Worm (Caenorhabditis elegans) whole organism, mixed stage, embryonic: ENCODE results near the gene pqn-84.

Source experiments
- M03D4.4 ChIP-seq: sonication (generic microtip); optimal IDR thresholded peaks from 2 replicates; lab custom pipeline; 2017; ENCODE audit warnings: mild to moderate bottlenecking, missing genetic modification characterization, missing compliant biosample characterization
- blmp-1 ChIP-seq: fragments of 150-350 bp; optimal IDR thresholded peaks from 2 replicates; lab custom pipeline; 2014; ENCODE audit warnings: missing biosample characterization, missing genetic modification characterization
- ceh-39 ChIP-seq: fragments of 150-350 bp; optimal IDR thresholded peaks from 2 replicates; lab custom pipeline; 2014; ENCODE audit warnings: missing biosample characterization, missing genetic modification characterization
- ceh-83 ChIP-seq: fragments of 200-800 bp; sonication (Bioruptor generic); optimal IDR thresholded peaks from 2 replicates; lab custom pipeline; 2018; ENCODE audit warnings: mild to moderate bottlenecking, missing genetic modification characterization, missing compliant biosample characterization
- ces-1 ChIP-seq: fragments of 150-350 bp; optimal IDR thresholded peaks from 2 replicates; lab custom pipeline; 2014; ENCODE audit warnings: missing biosample characterization, missing genetic modification reagents, missing genetic modification characterization
- cnd-1 ChIP-seq: fragments of 200-800 bp; sonication (Bioruptor generic); optimal IDR thresholded peaks from 2 replicates; lab custom pipeline; 2018; ENCODE audit warnings: mild to moderate bottlenecking, missing genetic modification characterization, missing compliant biosample characterization
- elt-1 ChIP-seq: sonication (generic microtip); optimal IDR thresholded peaks from 2 replicates; lab custom pipeline; 2017; ENCODE audit warnings: missing genetic modification characterization, mild to moderate bottlenecking, missing compliant biosample characterization, antibody characterized with exemption, moderate library complexity, borderline replicate concordance; ENCODE audit not compliant: insufficient read depth
- elt-3 ChIP-seq: fragments of 150-350 bp; optimal IDR thresholded peaks from 2 replicates; lab custom pipeline; 2014; ENCODE audit warnings: missing biosample characterization, missing genetic modification characterization
- flh-1 ChIP-seq: fragments of 200-800 bp; sonication (Bioruptor generic); optimal IDR thresholded peaks from 2 replicates; lab custom pipeline; 2018; ENCODE audit warnings: mild to moderate bottlenecking, missing genetic modification characterization, moderate library complexity, missing compliant biosample characterization
- ham-2 ChIP-seq: fragments of 200-800 bp; sonication (Bioruptor generic); optimal IDR thresholded peaks from 2 replicates; lab custom pipeline; 2018; ENCODE audit warnings: mild to moderate bottlenecking, missing genetic modification characterization, missing compliant biosample characterization
- hlh-1 ChIP-seq: fragments of 150-350 bp; optimal IDR thresholded peaks from 2 replicates; lab custom pipeline; 2014; ENCODE audit warnings: missing biosample characterization, missing genetic modification reagents, missing genetic modification characterization
- lsy-2 ChIP-seq: fragments of 150-350 bp; optimal IDR thresholded peaks from 2 replicates; lab custom pipeline; 2014; ENCODE audit warnings: missing biosample characterization, missing genetic modification characterization
- mab-5 ChIP-seq: fragments of 150-350 bp; optimal IDR thresholded peaks from 2 replicates; lab custom pipeline; 2014; ENCODE audit warnings: missing biosample characterization, missing genetic modification characterization
- mep-1 ChIP-seq: fragments of 150-350 bp; optimal IDR thresholded peaks from 2 replicates; lab custom pipeline; 2017; ENCODE audit warnings: missing biosample characterization, missing genetic modification reagents, missing genetic modification characterization, inconsistent platforms
- mls-2 ChIP-seq: sonication (generic microtip); optimal IDR thresholded peaks from 2 replicates; lab custom pipeline; 2016; ENCODE audit warnings: mild to moderate bottlenecking, missing genetic modification characterization, moderate library complexity, missing compliant biosample characterization
- nhr-12 ChIP-seq: fragments of 150-350 bp; optimal IDR thresholded peaks from 2 replicates; lab custom pipeline; 2014; ENCODE audit warnings: missing biosample characterization, missing genetic modification characterization
- nhr-2 ChIP-seq: fragments of 150-350 bp; optimal IDR thresholded peaks from 2 replicates; lab custom pipeline; 2014; ENCODE audit warnings: missing biosample characterization, missing genetic modification characterization
- nhr-28 ChIP-seq: fragments of 150-350 bp; optimal IDR thresholded peaks from 2 replicates; lab custom pipeline; 2014; ENCODE audit warnings: missing biosample characterization, missing genetic modification characterization
- nhr-76 ChIP-seq: sonication (generic microtip); optimal IDR thresholded peaks from 2 replicates; lab custom pipeline; 2017; ENCODE audit warnings: missing biosample characterization, missing genetic modification characterization
- sem-2 ChIP-seq: fragments of 200-800 bp; sonication (Bioruptor generic); optimal IDR thresholded peaks from 2 replicates; lab custom pipeline; 2018; ENCODE audit warnings: mild to moderate bottlenecking, missing genetic modification characterization, missing compliant biosample characterization
- snpc-4 ChIP-seq: fragments of 150-350 bp; optimal IDR thresholded peaks from 2 replicates; lab custom pipeline; 2014; ENCODE audit warnings: missing biosample characterization, missing genetic modification characterization
- sptf-1 ChIP-seq: sonication (generic microtip); optimal IDR thresholded peaks from 2 replicates; lab custom pipeline; 2017; ENCODE audit warnings: mild to moderate bottlenecking, missing genetic modification characterization, moderate library complexity, missing compliant biosample characterization
- tbx-8 ChIP-seq: fragments of 200-800 bp; sonication (Bioruptor generic); optimal IDR thresholded peaks from 2 replicates; lab custom pipeline; 2018; ENCODE audit warnings: mild to moderate bottlenecking, missing genetic modification characterization, moderate library complexity, missing compliant biosample characterization
- unc-120 ChIP-seq: sonication (generic microtip); optimal IDR thresholded peaks from 2 replicates; lab custom pipeline; 2017; ENCODE audit warnings: missing genetic modification characterization, missing compliant biosample characterization; ENCODE audit not compliant: poor library complexity, severe bottlenecking
- unc-62 ChIP-seq: fragments of 150-350 bp; optimal IDR thresholded peaks from 2 replicates; lab custom pipeline; 2014; ENCODE audit warnings: missing biosample characterization, missing genetic modification reagents, missing genetic modification characterization
- ztf-11 ChIP-seq: fragments of 150-350 bp; optimal IDR thresholded peaks from 2 replicates; lab custom pipeline; 2014; ENCODE audit warnings: missing biosample characterization, missing genetic modification characterization

The pqn-84 gene

ce11 chrIII:11659804-11660203 lies 40.3 kb upstream of the pqn-84 start:
- TF ChIP-seq sem-2 (GFP tag; lab: Kevin White, UChicago) = no peak
- no peak for TF ChIP-seq M03D4.4 (tag; lab: Kevin White, UChicago)
- no peak for TF ChIP-seq tbx-8 (GFP tag; lab: Kevin White, UChicago)
- TF ChIP-seq cnd-1 (tag; lab: Kevin White, UChicago) = no peak
- TF ChIP-seq ceh-83 (GFP tag; lab: Kevin White, UChicago) = no peak
- TF ChIP-seq elt-3 (tag; lab: Kevin White, UChicago) = no peak
- no peak for TF ChIP-seq lsy-2 (tag; lab: Kevin White, UChicago)
- TF ChIP-seq nhr-12 (tag; lab: Kevin White, UChicago) = no peak

- TF ChIP-seq mls-2 (tag; lab: Kevin White, UChicago) = no peak
- no peak for TF ChIP-seq flh-1
- TF ChIP-seq hlh-1 (tag; lab: Kevin White, UChicago) = no peak
- no peak for TF ChIP-seq nhr-28
- TF ChIP-seq unc-120 (tag; lab: Kevin White, UChicago) = no peak
- TF ChIP-seq, all 35 proteins: peak for 0
Measured at ce11 chrIII:11660736-11661135, 39.3 kb upstream of the pqn-84 start.

- TF ChIP-seq elt-1 (no peak), ces-1 (GFP tag; lab: Kevin White, UChicago) (peak; percentile 67)
- TF ChIP-seq, all 35 proteins: peak for 1
Measured at ce11 chrIII:11663400-11663799, 36.7 kb upstream of the pqn-84 start.

ce11 chrIII:11666819-11667218 lies 33.2 kb upstream of the pqn-84 start:
- TF ChIP-seq elt-3 (tag; lab: Kevin White, UChicago) = no peak
- TF ChIP-seq mab-5 (tag; lab: Kevin White, UChicago) = no peak
- no peak for TF ChIP-seq snpc-4 (tag; lab: Kevin White, UChicago)
- no peak for TF ChIP-seq sptf-1 (tag; lab: Kevin White, UChicago)
- TF ChIP-seq blmp-1 (tag; lab: Kevin White, UChicago) = peak; percentile 27

- TF ChIP-seq sem-2 (GFP tag; lab: Kevin White, UChicago) = no peak
- TF ChIP-seq ham-2 (GFP tag; lab: Kevin White, UChicago) = no peak
- no peak for TF ChIP-seq blmp-1 (tag; lab: Kevin White, UChicago)
- TF ChIP-seq unc-120 (tag; lab: Kevin White, UChicago) = no peak
- no peak for TF ChIP-seq unc-62
- no peak for TF ChIP-seq sptf-1 (tag; lab: Kevin White, UChicago)
- no peak for TF ChIP-seq nhr-76 (tag; lab: Kevin White, UChicago)
- no peak for TF ChIP-seq mep-1 (tag; lab: Kevin White, UChicago)
- no peak for TF ChIP-seq lsy-2 (tag; lab: Kevin White, UChicago)
- TF ChIP-seq snpc-4 (tag; lab: Kevin White, UChicago) = no peak
- no peak for TF ChIP-seq nhr-12 (tag; lab: Kevin White, UChicago)
- TF ChIP-seq ceh-39 (tag; lab: Kevin White, UChicago) = no peak
- no peak for TF ChIP-seq nhr-2 (tag; lab: Kevin White, UChicago)
- TF ChIP-seq ztf-11 (tag; lab: Kevin White, UChicago) = no peak
- TF ChIP-seq hlh-1 (tag; lab: Kevin White, UChicago) = no peak
- no peak for TF ChIP-seq elt-1
- TF ChIP-seq ces-1 (GFP tag; lab: Kevin White, UChicago) = no peak
Measured at ce11 chrIII:11669008-11669407, 31.1 kb upstream of the pqn-84 start.

- no peak for TF ChIP-seq blmp-1 (tag; lab: Kevin White, UChicago)
- no peak for TF ChIP-seq ces-1 (GFP tag; lab: Kevin White, UChicago)
- TF ChIP-seq M03D4.4 (tag; lab: Kevin White, UChicago) = no peak
- no peak for TF ChIP-seq nhr-2 (tag; lab: Kevin White, UChicago)
- TF ChIP-seq unc-62 = no peak
- no peak for TF ChIP-seq nhr-76 (tag; lab: Kevin White, UChicago)
- no peak for TF ChIP-seq ceh-39 (tag; lab: Kevin White, UChicago)
- TF ChIP-seq flh-1 = no peak
- no peak for TF ChIP-seq ztf-11 (tag; lab: Kevin White, UChicago)
- TF ChIP-seq ceh-83 (GFP tag; lab: Kevin White, UChicago) = no peak
Measured at ce11 chrIII:11680514-11680913, 19.5 kb upstream of the pqn-84 start.
